Worm (Caenorhabditis elegans) whole organism, L3 larva: Measurements from ENCODE around the gene lgc-22.
"Not testable (repeated sequence)": the region's sequence is repeated elsewhere in the genome, so short reads cannot be mapped to it uniquely, and the experiment has no call there.

ENCODE experiments used
- R02D3.7 ChIP-seq: fragments of 150-350 bp; optimal IDR thresholded peaks from 2 replicates; lab custom pipeline; 2014; ENCODE audit warnings: missing biosample characterization, missing genetic modification characterization
- eor-1 ChIP-seq, 2 experiments: fragments of 150-350 bp; optimal IDR thresholded peaks; 2 replicates each; lab custom pipeline; 2014 to 2018; ENCODE audit warnings: missing biosample characterization in 2 of 2, missing genetic modification characterization in 2 of 2
- fkh-2 ChIP-seq: fragments of 150-350 bp; optimal IDR thresholded peaks from 2 replicates; lab custom pipeline; 2014; ENCODE audit warnings: missing biosample characterization, missing genetic modification reagents, missing genetic modification characterization
- jun-1 ChIP-seq: fragments of 150-350 bp; optimal IDR thresholded peaks from 2 replicates; lab custom pipeline; 2014; ENCODE audit warnings: missing biosample characterization, missing genetic modification reagents, missing genetic modification characterization
- lin-39 ChIP-seq: fragments of 150-350 bp; optimal IDR thresholded peaks from 2 replicates; lab custom pipeline; 2018; ENCODE audit warnings: missing biosample characterization, missing genetic modification reagents, missing genetic modification characterization
- nhr-25 ChIP-seq: sonication (generic microtip); optimal IDR thresholded peaks from 2 replicates; lab custom pipeline; 2017; ENCODE audit warnings: missing biosample characterization, missing genetic modification characterization
- sea-2 ChIP-seq: fragments of 150-350 bp; sonication (generic microtip); optimal IDR thresholded peaks from 4 replicates; lab custom pipeline; 2014; ENCODE audit warnings: missing biosample characterization, missing genetic modification reagents, missing genetic modification characterization
- skn-1 ChIP-seq: fragments of 150-350 bp; optimal IDR thresholded peaks from 2 replicates; lab custom pipeline; 2014; ENCODE audit warnings: missing biosample characterization, missing genetic modification characterization
- snpc-4 ChIP-seq: fragments of 150-350 bp; optimal IDR thresholded peaks from 2 replicates; lab custom pipeline; 2014; ENCODE audit warnings: missing biosample characterization, missing genetic modification characterization
- unc-62 ChIP-seq: fragments of 150-350 bp; sonication (generic microtip); optimal IDR thresholded peaks from 4 replicates; lab custom pipeline; 2014; ENCODE audit warnings: missing biosample characterization, missing genetic modification reagents, missing genetic modification characterization

DNA sequence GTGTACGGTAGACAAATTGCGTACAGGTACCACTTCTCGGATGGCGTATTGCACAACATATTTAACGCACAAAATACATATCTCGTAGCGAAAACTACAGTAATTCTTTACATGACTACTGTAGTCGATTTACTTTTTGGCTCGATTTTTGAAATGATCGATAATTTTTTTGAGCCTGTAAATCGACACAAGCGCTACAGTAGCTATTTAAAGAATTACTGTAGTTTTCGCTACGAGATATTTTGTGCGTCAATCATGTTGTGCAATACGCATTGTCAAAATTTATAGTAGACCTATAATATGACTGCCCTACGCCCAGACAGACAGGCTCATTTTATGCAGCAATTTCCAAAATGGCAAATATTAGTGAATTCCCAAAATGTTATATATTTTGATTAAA, 47.0 kb downstream of the lgc-22 start, which contains the start of gene W03B1.5:
- TF ChIP-seq sea-2 (GFP tag; lab: Kevin White, UChicago); lin-39 (tag; lab: Kevin White, UChicago); R02D3.7 (tag; lab: Kevin White, UChicago); eor-1 (tag; optimal IDR thresholded peaks at IDR 0.05; lab: Kevin White, UChicago); snpc-4 (tag; lab: Kevin White, UChicago); fkh-2 (tag; lab: Kevin White, UChicago); jun-1 (tag; lab: Kevin White, UChicago); unc-62; nhr-25 (tag; lab: Kevin White, UChicago); skn-1 (tag; lab: Kevin White, UChicago): not testable (repeated sequence)
